Fruit fly (Drosophila melanogaster) whole organism, prepupa: ENCODE results near the gene mRpL22.

ENCODE experiments used
- Blimp-1 ChIP-seq: fragments of 200-800 bp; sonication (Bioruptor generic); optimal IDR thresholded peaks from 3 replicates; lab custom pipeline; 2017; ENCODE audit warnings: missing biosample characterization, missing genetic modification characterization, mild to moderate bottlenecking, moderate library complexity, missing genetic modification reagents
- CG10669 ChIP-seq: fragments of 200-800 bp; sonication (Bioruptor generic); optimal IDR thresholded peaks from 3 replicates; lab custom pipeline; 2018; ENCODE audit warnings: missing biosample characterization, mild to moderate bottlenecking, missing genetic modification characterization, moderate library complexity
- CG11762 ChIP-seq: fragments of 200-800 bp; sonication (Bioruptor generic); optimal IDR thresholded peaks from 3 replicates; lab custom pipeline; 2016; ENCODE audit warnings: missing biosample characterization, missing genetic modification characterization; ENCODE audit not compliant: insufficient read depth
- CG15336 ChIP-seq: fragments of 200-800 bp; sonication (Bioruptor generic); IDR thresholded peaks from 2 replicates; pipeline ENCODE4 v1.3.6; 2022; ENCODE audit warnings: missing biosample characterization, missing genetic modification characterization
- CG16779 ChIP-seq: fragments of 200-800 bp; sonication (Bioruptor generic); optimal IDR thresholded peaks from 3 replicates; lab custom pipeline; 2017; ENCODE audit warnings: missing biosample characterization, mild to moderate bottlenecking, missing genetic modification characterization
- CG3032 ChIP-seq: fragments of 200-800 bp; optimal IDR thresholded peaks from 2 replicates; lab custom pipeline; 2019; ENCODE audit warnings: missing biosample characterization, mild to moderate bottlenecking, missing genetic modification characterization, moderate library complexity
- CG32006 ChIP-seq: fragments of 200-800 bp; sonication (Bioruptor generic); optimal IDR thresholded peaks from 3 replicates; lab custom pipeline; 2017; ENCODE audit warnings: missing biosample characterization, mild to moderate bottlenecking, missing genetic modification characterization
- CG34406 ChIP-seq: fragments of 200-800 bp; sonication (Bioruptor generic); optimal IDR thresholded peaks from 3 replicates; lab custom pipeline; 2016; ENCODE audit warnings: missing biosample characterization, missing genetic modification characterization
- CG3919 ChIP-seq: fragments of 200-800 bp; sonication (Bioruptor generic); optimal IDR thresholded peaks from 3 replicates; lab custom pipeline; 2016; ENCODE audit warnings: missing biosample characterization, missing genetic modification characterization
- CG6163 ChIP-seq: fragments of 200-800 bp; sonication (Bioruptor generic); IDR thresholded peaks from 3 replicates; pipeline ENCODE4 v1.3.6; 2022; ENCODE audit warnings: missing biosample characterization, missing genetic modification characterization
- CG6276 ChIP-seq: fragments of 200-800 bp; sonication (Bioruptor generic); optimal IDR thresholded peaks from 2 replicates; lab custom pipeline; 2017; ENCODE audit warnings: missing biosample characterization, mild to moderate bottlenecking, missing genetic modification characterization
- CG6808 ChIP-seq: fragments of 200-800 bp; sonication (Bioruptor generic); optimal IDR thresholded peaks from 3 replicates; lab custom pipeline; 2017; ENCODE audit warnings: missing biosample characterization, missing genetic modification characterization, mild to moderate bottlenecking, moderate library complexity, missing genetic modification reagents
- CG7368 ChIP-seq: fragments of 200-800 bp; sonication (Bioruptor generic); optimal IDR thresholded peaks from 3 replicates; lab custom pipeline; 2016; ENCODE audit warnings: missing biosample characterization, missing genetic modification characterization
- CG8319 ChIP-seq: fragments of 200-800 bp; sonication (Bioruptor generic); optimal IDR thresholded peaks from 3 replicates; lab custom pipeline; 2016; ENCODE audit warnings: missing biosample characterization, missing genetic modification characterization
- Eip78C ChIP-seq: fragments of 200-800 bp; sonication (Bioruptor generic); peaks from one replicate; lab custom pipeline; 2016; ENCODE audit warnings: missing biosample characterization, missing genetic modification characterization
- Ets21C ChIP-seq: fragments of 200-800 bp; sonication (Bioruptor generic); optimal IDR thresholded peaks from 3 replicates; lab custom pipeline; 2016; ENCODE audit warnings: missing biosample characterization, missing genetic modification characterization
- Gug ChIP-seq: fragments of 200-800 bp; sonication (Bioruptor generic); IDR thresholded peaks from 2 replicates; pipeline ENCODE4 v1.3.6; 2022; ENCODE audit warnings: missing biosample characterization, missing genetic modification characterization
- Hr38 ChIP-seq: sonication (Bioruptor generic); optimal IDR thresholded peaks from 2 replicates; lab custom pipeline; 2016; ENCODE audit warnings: missing biosample characterization, missing genetic modification characterization
- Hr4 ChIP-seq: fragments of 200-800 bp; sonication (Bioruptor generic); optimal IDR thresholded peaks from 3 replicates; lab custom pipeline; 2016; ENCODE audit warnings: missing biosample characterization, missing genetic modification characterization
- Lpt ChIP-seq: fragments of 200-800 bp; sonication (Bioruptor generic); optimal IDR thresholded peaks from 3 replicates; lab custom pipeline; 2016; ENCODE audit warnings: missing biosample characterization, missing genetic modification characterization
- Met ChIP-seq: fragments of 200-800 bp; sonication (Bioruptor generic); optimal IDR thresholded peaks from 3 replicates; lab custom pipeline; 2016; ENCODE audit warnings: missing biosample characterization, missing genetic modification characterization
- Sox102F ChIP-seq: fragments of 200-800 bp; sonication (Bioruptor generic); optimal IDR thresholded peaks from 2 replicates; lab custom pipeline; 2016; ENCODE audit warnings: missing biosample characterization, mild to moderate bottlenecking, missing genetic modification characterization
- Sox15 ChIP-seq: fragments of 200-800 bp; sonication (Bioruptor generic); optimal IDR thresholded peaks from 3 replicates; lab custom pipeline; 2016; ENCODE audit warnings: missing biosample characterization, missing genetic modification characterization
- achi ChIP-seq: fragments of 200-800 bp; sonication (Bioruptor generic); optimal IDR thresholded peaks from 3 replicates; lab custom pipeline; 2016; ENCODE audit warnings: missing biosample characterization, missing genetic modification characterization
- acj6 ChIP-seq: fragments of 200-800 bp; sonication (Bioruptor generic); optimal IDR thresholded peaks from 3 replicates; lab custom pipeline; 2016; ENCODE audit warnings: missing biosample characterization, missing genetic modification characterization
- dac ChIP-seq: fragments of 200-800 bp; sonication (Bioruptor generic); optimal IDR thresholded peaks from 2 replicates; lab custom pipeline; 2017; ENCODE audit warnings: missing biosample characterization, mild to moderate bottlenecking, missing genetic modification characterization
- eg ChIP-seq: fragments of 200-800 bp; sonication (Bioruptor generic); IDR thresholded peaks from 3 replicates; pipeline ENCODE4 v1.3.6; 2022; ENCODE audit warnings: missing biosample characterization, missing genetic modification characterization
- esn ChIP-seq: fragments of 200-800 bp; sonication (Bioruptor generic); optimal IDR thresholded peaks from 2 replicates; lab custom pipeline; 2016; ENCODE audit warnings: missing biosample characterization, mild to moderate bottlenecking, missing genetic modification characterization, moderate library complexity
- fd59A ChIP-seq: fragments of 200-800 bp; sonication (Bioruptor generic); optimal IDR thresholded peaks from 2 replicates; lab custom pipeline; 2017; ENCODE audit warnings: missing biosample characterization, mild to moderate bottlenecking, missing genetic modification characterization, missing genetic modification reagents
- fd85E ChIP-seq: fragments of 200-800 bp; sonication (Bioruptor generic); optimal IDR thresholded peaks from 3 replicates; lab custom pipeline; 2016; ENCODE audit warnings: missing biosample characterization, missing genetic modification characterization
- fkh ChIP-seq: fragments of 200-800 bp; sonication (Bioruptor generic); optimal IDR thresholded peaks from 3 replicates; lab custom pipeline; 2017; ENCODE audit warnings: missing biosample characterization, mild to moderate bottlenecking, missing genetic modification characterization, moderate library complexity
- lz ChIP-seq: fragments of 200-800 bp; sonication (Bioruptor generic); optimal IDR thresholded peaks from 3 replicates; lab custom pipeline; 2016; ENCODE audit warnings: missing biosample characterization, missing genetic modification characterization
- net ChIP-seq: fragments of 200-800 bp; sonication (Bioruptor generic); optimal IDR thresholded peaks from 3 replicates; lab custom pipeline; 2016; ENCODE audit warnings: missing biosample characterization, missing genetic modification characterization
- salr ChIP-seq, 2 experiments: fragments of 200-800 bp; sonication (Bioruptor generic); optimal IDR thresholded peaks; 3 replicates each; lab custom pipeline; 2016 to 2018; ENCODE audit warnings: missing biosample characterization in 2 of 2, missing genetic modification characterization in 2 of 2, mild to moderate bottlenecking in 1 of 2
- ss ChIP-seq, 2 experiments: fragments of 200-800 bp; sonication (Bioruptor generic); optimal IDR thresholded peaks; 2 replicates in 1 of 2; 3 replicates in 1 of 2; lab custom pipeline; 2017 to 2018; ENCODE audit warnings: mild to moderate bottlenecking in 2 of 2, missing biosample characterization in 2 of 2, missing genetic modification characterization in 2 of 2, moderate library complexity in 1 of 2
- svp ChIP-seq: fragments of 200-800 bp; sonication (Bioruptor generic); peaks from one replicate; lab custom pipeline; 2016; ENCODE audit warnings: missing biosample characterization, missing genetic modification characterization

Gene mRpL22

dm6 chrX:16815168-16815567 is 31.4 kb downstream of the mRpL22 start (continued):
- TF ChIP-seq salr (GFP tag; optimal IDR thresholded peaks at IDR 0.05; lab: Kevin White, UChicago) (peak in 1 of 2 experiments; percentile 27), fd59A (GFP tag; lab: Kevin White, UChicago) (no peak), fkh (GFP tag; lab: Kevin White, UChicago) (no peak), net (GFP tag; lab: Kevin White, UChicago) (no peak), CG7368 (GFP tag; lab: Kevin White, UChicago) (no peak), ss (GFP tag; optimal IDR thresholded peaks at IDR 0.05; lab: Kevin White, UChicago) (peak; percentile 43 to 48), CG6808 (GFP tag; lab: Kevin White, UChicago) (peak; percentile 24), lz (GFP tag; lab: Kevin White, UChicago) (no peak), CG6163 (GFP tag; lab: Robert Waterston, UW) (peak; percentile 59; the same call in 1 of the 3 replicates), Eip78C (peak; percentile 78), Sox102F (GFP tag; lab: Kevin White, UChicago) (no peak), CG3919 (GFP tag; lab: Kevin White, UChicago) (peak; percentile 22), CG11762 (GFP tag; lab: Kevin White, UChicago) (no peak), CG8319 (GFP tag; lab: Kevin White, UChicago) (no peak), Sox15 (GFP tag; lab: Kevin White, UChicago) (no peak), esn (GFP tag; lab: Kevin White, UChicago) (no peak), CG6276 (peak; percentile 35), acj6 (peak; percentile 15), CG15336 (peak; percentile 80), fd85E (GFP tag; lab: Kevin White, UChicago) (no peak)

- TF ChIP-seq Hr4 (GFP tag; lab: Kevin White, UChicago) (no peak), Eip78C (peak; percentile 54), svp (GFP tag; lab: Kevin White, UChicago) (peak; percentile 43), eg (GFP tag; lab: Robert Waterston, UW) (0 out of 3 replicates have a peak, but pooled peaks have one; percentile 9), CG32006 (GFP tag; lab: Kevin White, UChicago) (peak; percentile 30)
These were observed 32.8 kb downstream of the mRpL22 start for dm6 chrX:16816500-16816899.

DNA sequence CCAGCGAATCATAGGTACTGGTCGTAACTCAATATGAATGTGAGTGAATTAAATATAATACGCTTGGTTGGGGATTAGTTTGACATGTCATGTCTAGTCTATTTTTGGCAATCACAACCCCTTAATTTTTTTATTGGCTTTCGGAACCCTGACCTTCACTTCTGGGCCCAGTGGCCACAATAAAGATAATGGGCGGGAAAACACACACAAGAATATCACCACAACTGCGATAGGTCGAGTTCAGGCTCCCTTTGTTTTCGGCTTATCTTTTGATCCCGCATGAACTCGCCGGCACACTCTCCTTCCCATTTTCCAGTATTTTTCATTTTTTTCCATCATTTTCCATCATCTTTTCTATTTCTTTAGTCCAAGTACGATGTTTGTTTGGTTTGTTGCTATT is 34.5 kb downstream of the mRpL22 start:
- TF ChIP-seq CG34406 (GFP tag; lab: Kevin White, UChicago) (no peak), CG10669 (GFP tag; lab: Kevin White, UChicago) (no peak), svp (GFP tag; lab: Kevin White, UChicago) (peak; percentile 92), Blimp-1 (GFP tag; lab: Kevin White, UChicago) (no peak), achi (GFP tag; lab: Kevin White, UChicago) (no peak)

DNA sequence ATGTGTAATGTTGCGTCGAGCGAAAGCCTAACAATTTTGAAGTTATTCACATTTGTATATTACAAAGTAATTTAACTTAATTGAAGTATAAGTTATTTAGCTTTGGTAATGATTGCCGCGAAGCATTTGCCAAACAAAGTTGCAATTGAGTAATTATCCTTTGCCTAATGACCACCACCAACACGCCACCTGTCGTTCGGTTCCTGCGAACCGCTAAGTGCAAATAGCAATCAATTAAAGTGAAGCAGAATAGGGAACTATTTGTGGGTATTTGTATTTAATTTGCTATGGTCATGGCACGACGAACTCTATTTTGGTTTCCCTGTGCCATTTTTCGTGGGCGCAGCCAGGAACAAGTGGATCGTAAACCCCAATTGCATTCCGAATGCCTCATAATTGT is 36.9 kb downstream of the mRpL22 start:
- no peak for TF ChIP-seq CG11762 (GFP tag; lab: Kevin White, UChicago)
- no peak for TF ChIP-seq Met (GFP tag; lab: Kevin White, UChicago)
- no peak for TF ChIP-seq CG7368 (GFP tag; lab: Kevin White, UChicago)
- no peak for TF ChIP-seq CG16779
- no peak for TF ChIP-seq Gug
- TF ChIP-seq lz (GFP tag; lab: Kevin White, UChicago): no peak
- no peak for TF ChIP-seq Hr4 (GFP tag; lab: Kevin White, UChicago)
- TF ChIP-seq dac (GFP tag; lab: Kevin White, UChicago): no peak
- no peak for TF ChIP-seq Ets21C (GFP tag; lab: Kevin White, UChicago)
- TF ChIP-seq CG3032 (tag; lab: Kevin White, UChicago): no peak
- TF ChIP-seq Lpt (GFP tag; lab: Kevin White, UChicago): no peak
- TF ChIP-seq achi (GFP tag; lab: Kevin White, UChicago): no peak
- no peak for TF ChIP-seq Hr38 (GFP tag; lab: Kevin White, UChicago)
- no peak for TF ChIP-seq Sox102F (GFP tag; lab: Kevin White, UChicago)
